Worm (Caenorhabditis elegans) whole organism, midembryonic: ENCODE data around the gene tnc-2.

Experiments
- T22C8.4 ChIP-seq: fragments of 200-800 bp; sonication (Bioruptor generic); IDR thresholded peaks from 2 replicates; pipeline ENCODE4 v1.3.6; 2022; ENCODE audit warnings: missing genetic modification characterization, missing compliant biosample characterization
- cog-1 ChIP-seq: sonication (generic microtip); optimal IDR thresholded peaks from 2 replicates; lab custom pipeline; 2016; ENCODE audit warnings: missing genetic modification characterization, missing compliant biosample characterization
- flt-1 ChIP-seq: fragments of 200-800 bp; sonication (Bioruptor generic); IDR thresholded peaks from 2 replicates; pipeline ENCODE4 v1.3.6; 2022; ENCODE audit warnings: missing genetic modification characterization, missing compliant biosample characterization
- med-1 ChIP-seq: sonication (generic microtip); optimal IDR thresholded peaks from 2 replicates; lab custom pipeline; 2017; ENCODE audit warnings: missing genetic modification characterization, mild to moderate bottlenecking, missing compliant biosample characterization, antibody characterized with exemption, missing genetic modification reagents; ENCODE audit not compliant: insufficient read depth
- ztf-23 ChIP-seq: fragments of 200-800 bp; sonication (Bioruptor generic); IDR thresholded peaks from 2 replicates; pipeline ENCODE4 v1.3.6; 2022; ENCODE audit warnings: missing genetic modification reagents, missing genetic modification characterization, missing compliant biosample characterization
- ztf-29 ChIP-seq: fragments of 200-800 bp; sonication (Bioruptor generic); IDR thresholded peaks from 2 replicates; pipeline ENCODE4 v1.3.6; 2022; ENCODE audit warnings: missing genetic modification reagents, missing genetic modification characterization, missing compliant biosample characterization

DNA sequence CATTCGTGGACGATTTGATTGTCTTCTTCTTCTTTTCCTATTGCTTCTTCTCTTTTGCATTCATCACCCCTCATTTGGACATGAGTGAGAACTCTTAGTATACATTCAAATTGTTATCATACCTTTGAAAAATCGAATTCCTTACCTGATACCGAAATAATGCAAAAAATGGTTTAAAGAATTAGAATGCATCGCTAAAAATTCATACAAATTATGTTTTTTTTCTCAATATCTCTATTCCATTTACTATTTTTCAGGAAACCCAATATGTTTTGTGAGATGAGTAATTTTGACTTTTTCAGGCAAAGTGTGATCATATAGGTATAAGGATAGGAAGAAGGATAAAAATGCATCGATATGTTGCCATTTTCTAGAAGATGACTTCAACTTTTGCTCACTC, 9.7 kb upstream of the tnc-2 start, which contains the start of gene ZK673.11:
- no peak for TF ChIP-seq med-1 (GFP tag; lab: Kevin White, UChicago)
- TF ChIP-seq flt-1 (GFP tag; lab: Robert Waterston, UW) = no peak
- no peak for TF ChIP-seq ztf-23 (GFP tag; lab: Robert Waterston, UW)
- TF ChIP-seq cog-1 (tag; lab: Kevin White, UChicago) = no peak
- TF ChIP-seq ztf-29 (GFP tag; lab: Robert Waterston, UW) = no peak
- no peak for TF ChIP-seq T22C8.4 (GFP tag; lab: Robert Waterston, UW)
